Fruit fly (Drosophila melanogaster) whole organism, adult: ENCODE measurements around the gene Gale.

Source experiments
- CG11617 ChIP-seq: fragments of 200-800 bp; sonication (Bioruptor generic); optimal IDR thresholded peaks from 2 replicates; lab custom pipeline; 2017; ENCODE audit warnings: mild to moderate bottlenecking, missing biosample characterization, missing genetic modification reagents, missing genetic modification characterization
- CG12768 ChIP-seq: fragments of 200-800 bp; sonication (Bioruptor generic); optimal IDR thresholded peaks from 2 replicates; lab custom pipeline; 2017; ENCODE audit warnings: missing biosample characterization, missing genetic modification characterization, mild to moderate bottlenecking, moderate library complexity, missing genetic modification reagents
- CG14711 ChIP-seq: fragments of 200-800 bp; sonication (Bioruptor generic); optimal IDR thresholded peaks from 2 replicates; lab custom pipeline; 2018; ENCODE audit warnings: missing biosample characterization, mild to moderate bottlenecking, missing genetic modification characterization, moderate library complexity
- CG1620 ChIP-seq: fragments of 200-800 bp; sonication (Bioruptor generic); optimal IDR thresholded peaks from 2 replicates; lab custom pipeline; 2016; ENCODE audit warnings: missing biosample characterization, missing genetic modification characterization
- CG33017 ChIP-seq: fragments of 200-800 bp; sonication (Bioruptor generic); optimal IDR thresholded peaks from 2 replicates; lab custom pipeline; 2018; ENCODE audit warnings: missing biosample characterization, mild to moderate bottlenecking, missing genetic modification characterization, moderate library complexity
- CG5204 ChIP-seq: fragments of 200-800 bp; sonication (Bioruptor generic); optimal IDR thresholded peaks from 2 replicates; lab custom pipeline; 2016; ENCODE audit warnings: missing biosample characterization, missing genetic modification characterization
- CG7045 ChIP-seq: fragments of 200-800 bp; sonication (Bioruptor generic); optimal IDR thresholded peaks from 2 replicates; lab custom pipeline; 2017; ENCODE audit warnings: missing biosample characterization, mild to moderate bottlenecking, missing genetic modification characterization
- CG7101 ChIP-seq: fragments of 200-800 bp; sonication (Bioruptor generic); optimal IDR thresholded peaks from 2 replicates; lab custom pipeline; 2018; ENCODE audit warnings: missing biosample characterization, mild to moderate bottlenecking, missing genetic modification characterization, moderate library complexity
- Clk ChIP-seq: fragments of 200-800 bp; sonication (Bioruptor generic); optimal IDR thresholded peaks from 2 replicates; lab custom pipeline; 2017; ENCODE audit warnings: missing biosample characterization, missing genetic modification characterization
- Crg-1 ChIP-seq: fragments of 200-800 bp; sonication (Bioruptor generic); optimal IDR thresholded peaks from 2 replicates; lab custom pipeline; 2016; ENCODE audit warnings: missing biosample characterization, missing genetic modification characterization
- Hr96 ChIP-seq: fragments of 200-800 bp; sonication (Bioruptor generic); optimal IDR thresholded peaks from 2 replicates; lab custom pipeline; 2016; ENCODE audit warnings: missing biosample characterization, missing genetic modification characterization
- Mnt ChIP-seq: fragments of 200-800 bp; sonication (Bioruptor generic); optimal IDR thresholded peaks from 2 replicates; lab custom pipeline; 2016; ENCODE audit warnings: missing biosample characterization, mild to moderate bottlenecking, missing genetic modification characterization
- bab1 ChIP-seq: fragments of 200-800 bp; sonication (Bioruptor generic); optimal IDR thresholded peaks from 3 replicates; lab custom pipeline; 2019; ENCODE audit warnings: missing biosample characterization, mild to moderate bottlenecking, missing genetic modification characterization, moderate library complexity
- cic ChIP-seq: fragments of 200-800 bp; sonication (Bioruptor generic); optimal IDR thresholded peaks from 2 replicates; lab custom pipeline; 2017; ENCODE audit warnings: missing biosample characterization, mild to moderate bottlenecking, missing genetic modification characterization, moderate library complexity
- cnc ChIP-seq, 2 experiments: fragments of >200 bp; optimal IDR thresholded peaks; 2 replicates each; lab custom pipeline; 2017
- kay ChIP-seq: fragments of 200-800 bp; sonication (Bioruptor generic); peaks from one replicate; lab custom pipeline; 2016; ENCODE audit warnings: missing biosample characterization, missing genetic modification characterization, borderline replicate concordance
- ovo ChIP-seq: fragments of 200-800 bp; sonication (Bioruptor generic); optimal IDR thresholded peaks from 2 replicates; lab custom pipeline; 2016; ENCODE audit warnings: missing biosample characterization, missing genetic modification characterization
- pad ChIP-seq: fragments of 200-800 bp; sonication (Bioruptor generic); optimal IDR thresholded peaks from 3 replicates; lab custom pipeline; 2017; ENCODE audit warnings: missing biosample characterization, missing genetic modification characterization, mild to moderate bottlenecking, moderate library complexity, missing genetic modification reagents
- tj ChIP-seq: fragments of 200-800 bp; sonication (Bioruptor generic); optimal IDR thresholded peaks from 3 replicates; lab custom pipeline; 2017; ENCODE audit warnings: missing biosample characterization, mild to moderate bottlenecking, missing genetic modification characterization, moderate library complexity
- toe ChIP-seq: fragments of 200-800 bp; sonication (Bioruptor generic); optimal IDR thresholded peaks from 2 replicates; lab custom pipeline; 2016; ENCODE audit warnings: missing biosample characterization, missing genetic modification characterization

Gale gene

dm6 chr3L:639460-640103 is 8.8 kb upstream of the Gale start:
- peak; percentile 39 for TF ChIP-seq pad
- no peak for TF ChIP-seq CG14711 (tag; lab: Kevin White, UChicago)

DNA sequence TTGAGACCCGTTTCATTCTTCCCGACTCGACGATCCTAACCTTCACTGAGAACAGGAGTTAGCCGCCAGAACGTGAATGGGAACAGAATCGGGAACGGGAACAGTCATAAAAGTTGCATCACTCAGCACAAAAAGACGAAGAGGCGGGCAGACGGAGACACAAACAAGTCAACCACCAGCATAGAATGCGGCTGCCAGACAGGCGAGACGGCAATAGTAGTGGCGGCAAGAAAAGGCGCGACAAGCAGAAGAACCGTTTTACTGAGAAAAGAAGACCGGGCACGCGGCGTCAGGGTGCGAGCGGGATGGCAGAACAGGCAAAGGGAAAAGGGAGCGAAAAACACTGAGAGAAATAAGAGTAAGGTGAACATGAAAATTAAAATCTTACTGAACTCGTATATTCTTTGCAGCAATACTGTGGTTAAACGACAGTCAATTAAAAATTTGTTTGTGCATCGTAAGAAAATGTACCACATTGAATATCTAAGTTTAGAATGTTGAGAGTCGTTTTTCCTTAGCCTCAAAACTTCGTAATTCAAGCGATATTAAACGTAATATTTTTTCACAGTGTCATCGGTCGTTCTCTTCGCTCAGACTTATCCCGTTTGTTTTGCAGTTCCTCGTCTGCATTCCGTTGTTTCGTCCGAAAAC is 7.9 kb upstream of the Gale start:
- TF ChIP-seq cic (GFP tag; lab: Kevin White, UChicago) (no peak), pad (peak; percentile 81), CG7045 (GFP tag; lab: Kevin White, UChicago) (no peak), Mnt (peak; percentile 32), Hr96 (peak; percentile 56), bab1 (GFP tag; lab: Kevin White, UChicago) (peak; percentile 79), Crg-1 (GFP tag; lab: Kevin White, UChicago) (peak; percentile 22), CG12768 (no peak), tj (GFP tag; lab: Kevin White, UChicago) (peak; percentile 97), CG7101 (peak; percentile 69), CG1620 (peak; percentile 67), ovo (GFP tag; lab: Kevin White, UChicago) (peak; percentile 81), CG14711 (tag; lab: Kevin White, UChicago) (peak; percentile 72), CG11617 (GFP tag; lab: Kevin White, UChicago) (peak; percentile 62)

dm6 chr3L:641436-641835 is 6.9 kb upstream of the Gale start:
- no peak for TF ChIP-seq CG5204 (GFP tag; lab: Kevin White, UChicago)
- no peak for TF ChIP-seq toe (GFP tag; lab: Kevin White, UChicago)
- TF ChIP-seq kay (GFP tag; lab: Kevin White, UChicago) = no peak
- TF ChIP-seq ovo (GFP tag; lab: Kevin White, UChicago) = no peak
- TF ChIP-seq CG33017 (tag; lab: Kevin White, UChicago) = no peak
- TF ChIP-seq Crg-1 (GFP tag; lab: Kevin White, UChicago) = no peak
- no peak for TF ChIP-seq CG7101
- TF ChIP-seq cic (GFP tag; lab: Kevin White, UChicago) = no peak
- no peak for TF ChIP-seq Hr96
- no peak for TF ChIP-seq CG1620
- no peak for TF ChIP-seq Clk (GFP tag; lab: Kevin White, UChicago)
- no peak for TF ChIP-seq CG14711 (tag; lab: Kevin White, UChicago)
- no peak for TF ChIP-seq Mnt
- TF ChIP-seq CG11617 (GFP tag; lab: Kevin White, UChicago) = no peak
- TF ChIP-seq CG7045 (GFP tag; lab: Kevin White, UChicago) = no peak
- TF ChIP-seq bab1 (GFP tag; lab: Kevin White, UChicago) = no peak

DNA sequence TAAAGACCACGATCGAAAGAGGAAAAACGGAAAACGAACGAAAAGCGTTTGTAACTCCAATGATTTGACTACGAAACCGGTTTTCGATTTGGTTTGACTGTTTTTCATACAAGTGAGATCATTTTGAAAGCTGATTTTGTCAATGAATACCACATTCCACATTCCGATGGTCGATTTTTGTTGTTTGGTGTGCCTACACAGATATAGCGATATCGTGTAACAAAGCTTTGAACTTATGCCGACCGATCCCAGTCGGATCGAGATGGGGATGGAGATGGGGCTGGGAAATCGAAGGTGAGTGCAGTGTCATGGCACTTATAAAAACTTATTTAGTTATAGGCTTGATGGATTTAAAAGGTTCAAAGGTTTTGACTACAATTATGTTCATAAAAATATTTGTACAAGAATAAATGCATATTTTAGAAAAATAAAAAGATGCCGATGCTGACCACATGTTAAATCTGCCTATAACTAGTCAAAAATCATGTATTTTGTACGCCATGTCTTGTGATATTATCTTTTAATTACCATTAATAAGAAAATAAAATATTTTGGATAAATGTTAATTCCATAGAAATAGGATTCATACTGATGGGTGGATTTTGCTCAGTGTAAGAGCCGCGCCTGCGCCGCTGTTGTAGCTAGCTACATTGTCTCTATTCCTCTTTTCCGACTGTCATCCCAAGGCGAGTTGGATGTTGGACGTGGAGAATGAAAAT is 6.0 kb upstream of the Gale start:
- TF ChIP-seq tj (GFP tag; lab: Kevin White, UChicago) (no peak), cnc (optimal IDR thresholded peaks at IDR 0.05; lab: Kevin White, UChicago) (no peak), pad (no peak), cic (GFP tag; lab: Kevin White, UChicago) (no peak), CG12768 (no peak), bab1 (GFP tag; lab: Kevin White, UChicago) (no peak), ovo (GFP tag; lab: Kevin White, UChicago) (no peak), Clk (GFP tag; lab: Kevin White, UChicago) (no peak), CG14711 (tag; lab: Kevin White, UChicago) (no peak), Mnt (no peak), CG7045 (GFP tag; lab: Kevin White, UChicago) (no peak), CG7101 (no peak), Hr96 (no peak), CG1620 (no peak), CG11617 (GFP tag; lab: Kevin White, UChicago) (no peak), CG33017 (tag; lab: Kevin White, UChicago) (no peak)

dm6 chr3L:642865-643738 is 5.3 kb upstream of the Gale start:
- TF ChIP-seq Hr96 (no peak), ovo (GFP tag; lab: Kevin White, UChicago) (no peak), Clk (GFP tag; lab: Kevin White, UChicago) (no peak), CG5204 (GFP tag; lab: Kevin White, UChicago) (no peak), tj (GFP tag; lab: Kevin White, UChicago) (no peak), toe (GFP tag; lab: Kevin White, UChicago) (no peak), kay (GFP tag; lab: Kevin White, UChicago) (no peak), cic (GFP tag; lab: Kevin White, UChicago) (no peak), cnc (optimal IDR thresholded peaks at IDR 0.05; lab: Kevin White, UChicago) (no peak), Crg-1 (GFP tag; lab: Kevin White, UChicago) (no peak), Mnt (no peak), CG33017 (tag; lab: Kevin White, UChicago) (no peak)
